Fruit fly (Drosophila melanogaster): Measurements from ENCODE around the gene CG5151.

CG5151 gene

dm6 chr3L:16196588-16197183 is 32.2 kb upstream of the CG5151 start:
- no peak for TF ChIP-seq noc (tag; optimal IDR thresholded peaks at IDR 0.05)

- no peak for TF ChIP-seq noc (tag; optimal IDR thresholded peaks at IDR 0.05)
Measured at dm6 chr3L:16195476-16195958, 31.0 kb upstream of the CG5151 start.

dm6 chr3L:16193851-16194709 is 29.6 kb upstream of the CG5151 start:
- no peak for TF ChIP-seq noc (tag; optimal IDR thresholded peaks at IDR 0.05)

- no peak for TF ChIP-seq noc (tag; optimal IDR thresholded peaks at IDR 0.05)
Measured at dm6 chr3L:16192561-16193355, 28.3 kb upstream of the CG5151 start.

- TF ChIP-seq noc (tag; optimal IDR thresholded peaks at IDR 0.05): no peak
Measured at dm6 chr3L:16190885-16191284, 26.4 kb upstream of the CG5151 start.

- no peak for TF ChIP-seq noc (tag; optimal IDR thresholded peaks at IDR 0.05)
Measured at dm6 chr3L:16189925-16190231, 25.4 kb upstream of the CG5151 start.

dm6 chr3L:16189058-16189924 is 24.8 kb upstream of the CG5151 start:
- no peak for TF ChIP-seq noc (tag; optimal IDR thresholded peaks at IDR 0.05)

- no peak for TF ChIP-seq noc (tag; optimal IDR thresholded peaks at IDR 0.05)
Measured at dm6 chr3L:16183493-16183892, 19.0 kb upstream of the CG5151 start.

- TF ChIP-seq noc (tag; optimal IDR thresholded peaks at IDR 0.05): no peak
Measured at dm6 chr3L:16182633-16183462, 18.3 kb upstream of the CG5151 start.

dm6 chr3L:16181330-16181830 is 16.9 kb upstream of the CG5151 start:
- TF ChIP-seq noc (tag; optimal IDR thresholded peaks at IDR 0.05): no peak

dm6 chr3L:16178433-16178832 is 13.9 kb upstream of the CG5151 start:
- no peak for TF ChIP-seq noc (tag; optimal IDR thresholded peaks at IDR 0.05)

- no peak for TF ChIP-seq noc (tag; optimal IDR thresholded peaks at IDR 0.05)
Measured at dm6 chr3L:16177751-16178150, 13.2 kb upstream of the CG5151 start.

dm6 chr3L:16177309-16177708 is 12.8 kb upstream of the CG5151 start:
- no peak for TF ChIP-seq noc (tag; optimal IDR thresholded peaks at IDR 0.05)

dm6 chr3L:16176492-16176891 is 12.0 kb upstream of the CG5151 start:
- TF ChIP-seq noc (tag; optimal IDR thresholded peaks at IDR 0.05): no peak
